Fruit fly (Drosophila melanogaster) whole organism, embryonic: ENCODE data around the gene Prp39.

Experiments
- BEAF-32 ChIP-seq: fragments of 200-800 bp; sonication (Bioruptor generic); optimal IDR thresholded peaks from 3 replicates; lab custom pipeline; 2017; ENCODE audit warnings: missing biosample characterization, missing genetic modification characterization, mild to moderate bottlenecking, moderate library complexity, missing genetic modification reagents
- CG10321 ChIP-seq: fragments of 200-800 bp; sonication (Bioruptor generic); IDR thresholded peaks from 2 replicates; pipeline ENCODE4 v1.3.6; 2022; ENCODE audit warnings: missing biosample characterization, missing genetic modification characterization
- CG10543 ChIP-seq: fragments of 200-800 bp; sonication (Bioruptor generic); optimal IDR thresholded peaks from 3 replicates; lab custom pipeline; 2017; ENCODE audit warnings: missing biosample characterization, mild to moderate bottlenecking, missing genetic modification characterization, moderate library complexity
- CG11398 ChIP-seq: fragments of 200-800 bp; sonication (Bioruptor generic); optimal IDR thresholded peaks from 2 replicates; lab custom pipeline; 2016; ENCODE audit warnings: missing biosample characterization, missing genetic modification characterization
- CG1233 ChIP-seq: fragments of 200-800 bp; sonication (Bioruptor generic); optimal IDR thresholded peaks from 4 replicates; lab custom pipeline; 2018; ENCODE audit warnings: missing biosample characterization, mild to moderate bottlenecking, missing genetic modification characterization
- CG12744 ChIP-seq: fragments of 200-800 bp; sonication (Bioruptor generic); optimal IDR thresholded peaks from 2 replicates; lab custom pipeline; 2016; ENCODE audit warnings: missing biosample characterization, missing genetic modification characterization
- CG12769 ChIP-seq: fragments of 200-800 bp; sonication (Bioruptor generic); optimal IDR thresholded peaks from 2 replicates; lab custom pipeline; 2019; ENCODE audit warnings: missing biosample characterization, mild to moderate bottlenecking, missing genetic modification characterization, moderate library complexity
- CG14050 ChIP-seq: fragments of 200-800 bp; sonication (Bioruptor generic); IDR thresholded peaks from 3 replicates; pipeline ENCODE4 v1.3.6; 2022; ENCODE audit warnings: missing biosample characterization, missing genetic modification characterization
- CG17802 ChIP-seq: fragments of 200-800 bp; sonication (Bioruptor generic); optimal IDR thresholded peaks from 2 replicates; lab custom pipeline; 2018; ENCODE audit warnings: missing biosample characterization, mild to moderate bottlenecking, missing genetic modification characterization, moderate library complexity
- CG18476 ChIP-seq: fragments of 200-800 bp; sonication (Bioruptor generic); optimal IDR thresholded peaks from 2 replicates; lab custom pipeline; 2016; ENCODE audit warnings: missing biosample characterization, mild to moderate bottlenecking, missing genetic modification characterization
- CG33557 ChIP-seq: fragments of 200-800 bp; sonication (Bioruptor generic); optimal IDR thresholded peaks from 2 replicates; lab custom pipeline; 2019; ENCODE audit warnings: missing biosample characterization, mild to moderate bottlenecking, missing genetic modification characterization, moderate library complexity
- CG42726 ChIP-seq: fragments of 200-800 bp; sonication (Bioruptor generic); IDR thresholded peaks from 2 replicates; pipeline ENCODE4 v1.3.6; 2022; ENCODE audit warnings: missing biosample characterization, missing genetic modification characterization; ENCODE audit not compliant: partially characterized antibody
- CG7357 ChIP-seq: fragments of 200-800 bp; sonication (Bioruptor generic); IDR thresholded peaks from 3 replicates; pipeline ENCODE4 v1.3.6; 2022; ENCODE audit warnings: missing biosample characterization, missing genetic modification characterization
- CG7372 ChIP-seq: fragments of 200-800 bp; sonication (Bioruptor generic); IDR thresholded peaks from 2 replicates; pipeline ENCODE4 v1.3.6; 2022; ENCODE audit warnings: missing biosample characterization, missing genetic modification characterization
- CG8359 ChIP-seq: fragments of 200-800 bp; sonication (Bioruptor generic); optimal IDR thresholded peaks from 2 replicates; lab custom pipeline; 2017; ENCODE audit warnings: missing biosample characterization, mild to moderate bottlenecking, missing genetic modification characterization, borderline replicate concordance
- CG9817 ChIP-seq: fragments of 200-800 bp; sonication (Bioruptor generic); optimal IDR thresholded peaks from 2 replicates; lab custom pipeline; 2018; ENCODE audit warnings: missing biosample characterization, mild to moderate bottlenecking, missing genetic modification characterization, moderate library complexity
- Chrac-16 ChIP-seq: fragments of 200-800 bp; sonication (Bioruptor generic); optimal IDR thresholded peaks from 3 replicates; lab custom pipeline; 2016; ENCODE audit warnings: missing biosample characterization, missing genetic modification characterization
- CkIIα-i1 ChIP-seq: fragments of 200-800 bp; sonication (Bioruptor generic); IDR thresholded peaks from 2 replicates; pipeline ENCODE4 v1.3.6; 2022; ENCODE audit warnings: missing biosample characterization, missing genetic modification characterization
- Dek ChIP-seq: fragments of 200-800 bp; sonication (Bioruptor generic); optimal IDR thresholded peaks from 3 replicates; lab custom pipeline; 2019; ENCODE audit warnings: missing biosample characterization, mild to moderate bottlenecking, missing genetic modification characterization, moderate library complexity
- Dll ChIP-seq: fragments of 200-800 bp; sonication (Bioruptor generic); IDR thresholded peaks from 4 replicates; pipeline ENCODE4 v1.3.6; 2022; ENCODE audit warnings: missing biosample characterization, missing genetic modification characterization; ENCODE audit not compliant: partially characterized antibody
- E2f2 ChIP-seq: fragments of 200-800 bp; sonication (Bioruptor generic); IDR thresholded peaks from 2 replicates; pipeline ENCODE4 v1.3.6; 2022; ENCODE audit warnings: missing biosample characterization, missing genetic modification characterization
- ERR ChIP-seq: fragments of 200-800 bp; sonication (Bioruptor generic); optimal IDR thresholded peaks from 2 replicates; lab custom pipeline; 2016; ENCODE audit warnings: missing biosample characterization, missing genetic modification characterization
- H2.0 ChIP-seq: fragments of 200-800 bp; sonication (Bioruptor generic); IDR thresholded peaks from 2 replicates; pipeline ENCODE4 v1.3.6; 2022; ENCODE audit warnings: missing biosample characterization, missing genetic modification characterization
- HLHmδ ChIP-seq: fragments of 200-800 bp; sonication (Bioruptor generic); optimal IDR thresholded peaks from 2 replicates; lab custom pipeline; 2018; ENCODE audit warnings: missing biosample characterization, mild to moderate bottlenecking, missing genetic modification characterization, moderate library complexity
- Kr ChIP-seq: fragments of 200-800 bp; sonication (Bioruptor generic); optimal IDR thresholded peaks from 2 replicates; lab custom pipeline; 2017; ENCODE audit warnings: missing biosample characterization, mild to moderate bottlenecking, missing genetic modification characterization
- Lhr ChIP-seq: fragments of 200-800 bp; sonication (Bioruptor generic); optimal IDR thresholded peaks from 3 replicates; lab custom pipeline; 2017; ENCODE audit warnings: mild to moderate bottlenecking, missing biosample characterization, missing genetic modification reagents, missing genetic modification characterization
- NK7.1 ChIP-seq: fragments of 200-800 bp; sonication (Bioruptor generic); optimal IDR thresholded peaks from 3 replicates; lab custom pipeline; 2016; ENCODE audit warnings: missing biosample characterization, missing genetic modification characterization
- Ravus ChIP-seq: fragments of 200-800 bp; sonication (Bioruptor generic); IDR thresholded peaks from 2 replicates; pipeline ENCODE4 v1.3.6; 2022; ENCODE audit warnings: missing biosample characterization, missing genetic modification characterization
- Six4 ChIP-seq: fragments of 200-800 bp; sonication (Bioruptor generic); optimal IDR thresholded peaks from 2 replicates; lab custom pipeline; 2016; ENCODE audit warnings: missing biosample characterization, missing genetic modification characterization
- Vsx1 ChIP-seq: fragments of 200-800 bp; sonication (Bioruptor generic); optimal IDR thresholded peaks from 2 replicates; lab custom pipeline; 2017; ENCODE audit warnings: missing biosample characterization, mild to moderate bottlenecking, missing genetic modification characterization, missing genetic modification reagents
- YL-1 ChIP-seq: fragments of 200-800 bp; sonication (Bioruptor generic); optimal IDR thresholded peaks from 3 replicates; lab custom pipeline; 2017; ENCODE audit warnings: missing biosample characterization, mild to moderate bottlenecking, missing genetic modification characterization
- ab ChIP-seq: fragments of 200-800 bp; sonication (Bioruptor generic); optimal IDR thresholded peaks from 2 replicates; lab custom pipeline; 2016; ENCODE audit warnings: missing biosample characterization, missing genetic modification characterization
- amos ChIP-seq: fragments of 200-800 bp; sonication (Bioruptor generic); IDR thresholded peaks from 2 replicates; pipeline ENCODE4 v1.3.6; 2022; ENCODE audit warnings: missing biosample characterization, missing genetic modification characterization; ENCODE audit not compliant: partially characterized antibody
- ap ChIP-seq: fragments of 200-800 bp; sonication (Bioruptor generic); IDR thresholded peaks from 2 replicates; pipeline ENCODE4 v1.3.6; 2022; ENCODE audit warnings: missing biosample characterization, missing genetic modification characterization
- dan ChIP-seq: fragments of 200-800 bp; sonication (Bioruptor generic); IDR thresholded peaks from 2 replicates; pipeline ENCODE4 v1.3.6; 2022; ENCODE audit warnings: missing biosample characterization, missing genetic modification characterization
- dati ChIP-seq: fragments of 200-800 bp; sonication (Bioruptor generic); IDR thresholded peaks from 2 replicates; pipeline ENCODE4 v1.3.6; 2022; ENCODE audit warnings: missing biosample characterization, missing genetic modification characterization
- disco-r ChIP-seq: fragments of 200-800 bp; sonication (Bioruptor generic); optimal IDR thresholded peaks from 2 replicates; lab custom pipeline; 2016; ENCODE audit warnings: missing biosample characterization, missing genetic modification characterization
- dmrt99B ChIP-seq: fragments of 200-800 bp; sonication (Bioruptor generic); optimal IDR thresholded peaks from 2 replicates; lab custom pipeline; 2018; ENCODE audit warnings: missing biosample characterization, mild to moderate bottlenecking, missing genetic modification characterization, moderate library complexity
- en ChIP-seq: fragments of 200-800 bp; sonication (Bioruptor generic); optimal IDR thresholded peaks from 2 replicates; lab custom pipeline; 2016; ENCODE audit warnings: missing biosample characterization, missing genetic modification characterization
- hkb ChIP-seq, 2 experiments: fragments of 200-800 bp in 1 of 2; fragments of >200 bp in 1 of 2; sonication (Bioruptor generic) in 1 of 2; IDR thresholded peaks in 1 of 2; optimal IDR thresholded peaks in 1 of 2; 2 replicates each; pipeline versions ENCODE4 v1.3.6 to Lab custom; 2017 to 2022; ENCODE audit warnings: missing biosample characterization in 1 of 2, missing genetic modification characterization in 1 of 2
- kah ChIP-seq: fragments of 200-800 bp; sonication (Bioruptor generic); optimal IDR thresholded peaks from 2 replicates; lab custom pipeline; 2018; ENCODE audit warnings: missing biosample characterization, mild to moderate bottlenecking, missing genetic modification characterization
- lab ChIP-seq: fragments of 200-800 bp; sonication (Bioruptor generic); optimal IDR thresholded peaks from 3 replicates; lab custom pipeline; 2017; ENCODE audit warnings: missing biosample characterization, missing genetic modification characterization, mild to moderate bottlenecking, moderate library complexity, missing genetic modification reagents
- nerfin-1 ChIP-seq: fragments of 200-800 bp; sonication (Bioruptor generic); optimal IDR thresholded peaks from 3 replicates; lab custom pipeline; 2019; ENCODE audit warnings: missing biosample characterization, mild to moderate bottlenecking, missing genetic modification characterization, moderate library complexity
- nom ChIP-seq: fragments of 200-800 bp; sonication (Bioruptor generic); optimal IDR thresholded peaks from 2 replicates; lab custom pipeline; 2017; ENCODE audit warnings: missing biosample characterization, missing genetic modification characterization, mild to moderate bottlenecking, moderate library complexity, missing genetic modification reagents
- otp ChIP-seq: fragments of 200-800 bp; sonication (Bioruptor generic); IDR thresholded peaks from 3 replicates; pipeline ENCODE4, ENCODE4 v1.3.6; 2022; ENCODE audit warnings: missing biosample characterization, missing genetic modification characterization
- p53 ChIP-seq: fragments of 200-800 bp; sonication (Bioruptor generic); optimal IDR thresholded peaks from 2 replicates; lab custom pipeline; 2016; ENCODE audit warnings: missing biosample characterization, missing genetic modification characterization
- peb ChIP-seq: fragments of 200-800 bp; sonication (Bioruptor generic); IDR thresholded peaks from 2 replicates; pipeline ENCODE4 v1.3.6; 2022; ENCODE audit warnings: missing biosample characterization, missing genetic modification characterization
- zfh1 ChIP-seq: fragments of 200-800 bp; sonication (Bioruptor generic); IDR thresholded peaks from 3 replicates; pipeline ENCODE4 v1.3.6; 2022; ENCODE audit warnings: missing biosample characterization, missing genetic modification characterization

The Prp39 gene

DNA sequence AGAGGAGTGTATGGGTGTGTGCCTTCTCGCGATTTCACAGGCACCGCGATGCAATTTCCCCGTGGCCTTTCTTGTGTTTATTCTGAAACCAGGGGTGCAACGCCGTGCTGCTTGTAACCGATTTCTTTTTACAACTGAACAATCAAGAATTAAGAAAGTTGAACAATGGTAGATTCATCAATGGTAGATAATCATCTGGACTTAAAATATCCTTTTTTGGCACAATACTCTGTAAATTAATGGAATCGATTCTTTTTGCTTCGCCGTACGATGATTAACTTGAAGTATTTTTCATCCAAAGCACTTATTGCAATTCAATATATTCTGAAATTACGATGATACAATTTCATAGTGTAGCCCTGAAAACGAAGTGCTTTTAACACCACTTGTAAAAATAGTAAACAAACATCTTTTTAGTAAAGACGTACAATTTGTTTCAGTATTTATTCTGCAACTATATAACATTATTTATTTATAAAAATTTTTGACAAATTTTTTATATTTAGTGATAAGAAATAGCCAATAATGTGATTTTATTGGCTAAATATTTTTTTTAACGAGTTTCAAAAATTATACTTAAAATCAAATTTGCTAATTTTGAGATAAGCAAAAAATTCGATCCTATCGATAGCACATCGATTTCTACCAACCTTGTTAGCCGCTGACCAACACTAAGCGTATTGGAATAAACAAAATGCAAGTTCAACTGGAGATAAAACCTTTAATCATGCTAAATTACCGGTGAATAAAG is 7.8 kb downstream of the Prp39 start, which contains the start of the genes CG1523 and CG1647 (continued):
- TF ChIP-seq dati: no peak
- no peak for TF ChIP-seq Dek
- TF ChIP-seq amos (GFP tag; lab: Robert Waterston, UW): peak; percentile 55
- TF ChIP-seq zfh1: peak; percentile 45; the same call in 1 of the 3 replicates
- TF ChIP-seq Six4 (GFP tag; lab: Kevin White, UChicago): peak; percentile 52
- TF ChIP-seq CG42726 (GFP tag; lab: Robert Waterston, UW): no peak
- TF ChIP-seq CG12744 (GFP tag; lab: Kevin White, UChicago): no peak
- TF ChIP-seq Vsx1 (GFP tag; lab: Kevin White, UChicago): no peak
- TF ChIP-seq Lhr: no peak
- TF ChIP-seq otp (GFP tag; lab: Robert Waterston, UW): no peak
- TF ChIP-seq CG11398: peak; percentile 29
- no peak for TF ChIP-seq HLHmδ (GFP tag; lab: Kevin White, UChicago)
- 0 out of 2 replicates have a peak, but pooled peaks have one; percentile 48 for TF ChIP-seq CG7372 (GFP tag; lab: Robert Waterston, UW)
- TF ChIP-seq Chrac-16: peak; percentile 61
- peak; percentile 2 for TF ChIP-seq YL-1
- no peak for TF ChIP-seq hkb (optimal IDR thresholded peaks at IDR 0.05; lab: Kevin White, UChicago)
- 0 out of 2 replicates have a peak, but pooled peaks have one; percentile 40 for TF ChIP-seq hkb (GFP tag; IDR thresholded peaks at IDR 0.05; lab: Robert Waterston, UW)
- 0 out of 2 replicates have a peak, but pooled peaks have one; percentile 15 for TF ChIP-seq E2f2 (GFP tag; lab: Robert Waterston, UW)
- TF ChIP-seq Kr (GFP tag; lab: Kevin White, UChicago): no peak
- TF ChIP-seq dan (GFP tag; lab: Robert Waterston, UW): no peak
- peak; percentile 8 for TF ChIP-seq CG17802 (tag; lab: Kevin White, UChicago)
- no peak for TF ChIP-seq CG10321
- peak; percentile 50 for TF ChIP-seq CG18476 (GFP tag; lab: Kevin White, UChicago)
- no peak for TF ChIP-seq ERR (GFP tag; lab: Kevin White, UChicago)
- no peak for TF ChIP-seq CG8359 (GFP tag; lab: Kevin White, UChicago)
- TF ChIP-seq ab (GFP tag; lab: Kevin White, UChicago): no peak
- no peak for TF ChIP-seq en (GFP tag; lab: Kevin White, UChicago)
- TF ChIP-seq lab: no peak
- TF ChIP-seq dmrt99B: no peak
- TF ChIP-seq CG7357 (GFP tag; lab: Robert Waterston, UW): peak; percentile 47; the same call in 2 of the 3 replicates
- peak; percentile 72 for TF ChIP-seq Dll (GFP tag; lab: Robert Waterston, UW)
- peak; percentile 73 for TF ChIP-seq nerfin-1 (tag; lab: Kevin White, UChicago)
- TF ChIP-seq peb (GFP tag; lab: Robert Waterston, UW): 0 out of 2 replicates have a peak, but pooled peaks have one; percentile 7
- TF ChIP-seq nom (GFP tag; lab: Kevin White, UChicago): no peak
- TF ChIP-seq BEAF-32 (GFP tag; lab: Kevin White, UChicago): peak; percentile 68
- peak; percentile 74 for TF ChIP-seq CG10543 (GFP tag; lab: Kevin White, UChicago)
- TF ChIP-seq p53 (GFP tag; lab: Kevin White, UChicago): no peak
- peak; percentile 9 for TF ChIP-seq kah (GFP tag; lab: Kevin White, UChicago)
- TF ChIP-seq ap: no peak
- 0 out of 3 replicates have a peak, but pooled peaks have one; percentile 26 for TF ChIP-seq CG14050
- TF ChIP-seq NK7.1 (GFP tag; lab: Kevin White, UChicago): no peak
- TF ChIP-seq Ravus (GFP tag; lab: Robert Waterston, UW): no peak
- no peak for TF ChIP-seq CkIIα-i1 (GFP tag; lab: Robert Waterston, UW)
- peak; percentile 38 for TF ChIP-seq disco-r (GFP tag; lab: Kevin White, UChicago)
- no peak for TF ChIP-seq H2.0 (GFP tag; lab: Robert Waterston, UW)
- TF ChIP-seq CG9817 (tag; lab: Kevin White, UChicago): peak; percentile 79
- TF ChIP-seq CG33557 (GFP tag; lab: Kevin White, UChicago): peak; percentile 84
- no peak for TF ChIP-seq CG12769 (tag; lab: Kevin White, UChicago)
- TF ChIP-seq CG1233 (GFP tag; lab: Kevin White, UChicago): peak; percentile 70
